Worm (Caenorhabditis elegans) whole organism, L1 larva: ENCODE measurements around the gene hrg-6.

Experiments used
- alr-1 ChIP-seq: fragments of 200-800 bp; sonication (Bioruptor generic); optimal IDR thresholded peaks from 2 replicates; lab custom pipeline; 2018; ENCODE audit warnings: borderline replicate concordance, mild to moderate bottlenecking, missing genetic modification characterization, missing compliant biosample characterization
- aly-2 ChIP-seq: fragments of 150-350 bp; optimal IDR thresholded peaks from 2 replicates; lab custom pipeline; 2014; ENCODE audit warnings: missing biosample characterization, missing genetic modification characterization
- blmp-1 ChIP-seq: fragments of 150-350 bp; optimal IDR thresholded peaks from 2 replicates; lab custom pipeline; 2014; ENCODE audit warnings: missing biosample characterization, missing genetic modification characterization
- ceh-63 ChIP-seq: fragments of 200-800 bp; sonication (Bioruptor generic); optimal IDR thresholded peaks from 2 replicates; lab custom pipeline; 2018; ENCODE audit warnings: mild to moderate bottlenecking, missing genetic modification characterization, missing compliant biosample characterization
- ceh-8 ChIP-seq: fragments of 200-800 bp; sonication (Bioruptor generic); optimal IDR thresholded peaks from 2 replicates; lab custom pipeline; 2018; ENCODE audit warnings: mild to moderate bottlenecking, missing genetic modification characterization, moderate library complexity, missing compliant biosample characterization
- efl-1 ChIP-seq, 4 experiments: fragments of 150-350 bp; optimal IDR thresholded peaks in 3 of 4; peaks in 1 of 4; 1 replicate in 1 of 4; 2 replicates in 3 of 4; lab custom pipeline; 2014; ENCODE audit warnings: missing biosample characterization in 2 of 4, missing genetic modification characterization in 2 of 4, missing genetic modification reagents in 2 of 4
- efl-3 ChIP-seq: fragments of 200-800 bp; sonication (Bioruptor generic); optimal IDR thresholded peaks from 2 replicates; lab custom pipeline; 2018; ENCODE audit warnings: mild to moderate bottlenecking, missing genetic modification characterization, missing compliant biosample characterization
- egl-13 ChIP-seq: sonication (generic microtip); optimal IDR thresholded peaks from 2 replicates; lab custom pipeline; 2016; ENCODE audit warnings: missing genotype, missing genetic modification reagents, missing genetic modification characterization, missing compliant biosample characterization
- elt-2 ChIP-seq: sonication (generic microtip); optimal IDR thresholded peaks from 2 replicates; lab custom pipeline; 2016; ENCODE audit warnings: missing genetic modification characterization, mild to moderate bottlenecking, inconsistent platforms, missing compliant biosample characterization, missing genetic modification reagents
- elt-3 ChIP-seq, 6 experiments: fragments of 150-350 bp in 1 of 6; sonication (generic microtip); optimal IDR thresholded peaks; 2 replicates each; lab custom pipeline; 2017 to 2018; ENCODE audit warnings: missing biosample characterization in 6 of 6, missing genetic modification characterization in 6 of 6, inconsistent platforms in 1 of 6
- ets-5 ChIP-seq: fragments of 200-800 bp; sonication (Bioruptor generic); IDR thresholded peaks from 2 replicates; pipeline ENCODE4 v1.3.6; 2022; ENCODE audit warnings: missing genetic modification characterization, missing compliant biosample characterization
- fos-1 ChIP-seq: fragments of 150-350 bp; optimal IDR thresholded peaks from 2 replicates; lab custom pipeline; 2014; ENCODE audit warnings: missing biosample characterization, missing genetic modification characterization
- irx-1 ChIP-seq: sonication (generic microtip); optimal IDR thresholded peaks from 2 replicates; lab custom pipeline; 2016; ENCODE audit warnings: missing genetic modification characterization, missing compliant biosample characterization
- isw-1 ChIP-seq: fragments of 200-800 bp; sonication (Bioruptor generic); IDR thresholded peaks from 2 replicates; pipeline ENCODE4 v1.3.6; 2022; ENCODE audit warnings: missing genetic modification characterization, missing compliant biosample characterization
- lin-14 ChIP-seq: fragments of 200-800 bp; sonication (Bioruptor generic); optimal IDR thresholded peaks from 2 replicates; lab custom pipeline; 2018; ENCODE audit warnings: mild to moderate bottlenecking, missing genetic modification characterization, moderate library complexity, missing compliant biosample characterization
- lin-35 ChIP-seq, 2 experiments: fragments of 150-350 bp; optimal IDR thresholded peaks; 2 replicates each; lab custom pipeline; 2014; ENCODE audit warnings: missing biosample characterization in 2 of 2, missing genetic modification characterization in 2 of 2, missing genetic modification reagents in 2 of 2
- lir-3 ChIP-seq: sonication (generic microtip); optimal IDR thresholded peaks from 2 replicates; lab custom pipeline; 2016; ENCODE audit warnings: mild to moderate bottlenecking, missing genetic modification characterization, moderate library complexity, missing compliant biosample characterization; ENCODE audit not compliant: poor library complexity
- lsy-2 ChIP-seq, 2 experiments: fragments of 150-350 bp; optimal IDR thresholded peaks; 2 replicates each; lab custom pipeline; 2014; ENCODE audit warnings: missing biosample characterization in 2 of 2, missing genetic modification characterization in 2 of 2
- mab-9 ChIP-seq: fragments of 200-800 bp; sonication (Bioruptor generic); IDR thresholded peaks from 2 replicates; pipeline ENCODE4 v1.3.6; 2022; ENCODE audit warnings: missing genetic modification reagents, missing genetic modification characterization, missing compliant biosample characterization
- mdl-1 ChIP-seq, 2 experiments: fragments of 150-350 bp; optimal IDR thresholded peaks; 2 replicates each; lab custom pipeline; 2014 to 2017; ENCODE audit warnings: missing biosample characterization in 2 of 2, missing genetic modification characterization in 2 of 2, inconsistent platforms in 1 of 2
- mep-1 ChIP-seq: fragments of 150-350 bp; optimal IDR thresholded peaks from 2 replicates; lab custom pipeline; 2014; ENCODE audit warnings: missing biosample characterization, missing genetic modification characterization
- nhr-12 ChIP-seq: sonication (generic microtip); optimal IDR thresholded peaks from 2 replicates; lab custom pipeline; 2017; ENCODE audit warnings: missing biosample characterization, missing genetic modification characterization
- nhr-19 ChIP-seq: fragments of 200-800 bp; sonication (Bioruptor generic); conservative IDR thresholded peaks from 2 replicates; pipeline ENCODE4 v1.3.6; 2022; ENCODE audit warnings: missing genetic modification characterization, missing compliant biosample characterization
- nhr-20 ChIP-seq: sonication (generic microtip); optimal IDR thresholded peaks from 2 replicates; lab custom pipeline; 2016; ENCODE audit warnings: mild to moderate bottlenecking, missing genetic modification characterization, missing compliant biosample characterization
- nhr-237 ChIP-seq: fragments of 150-350 bp; optimal IDR thresholded peaks from 2 replicates; lab custom pipeline; 2014; ENCODE audit warnings: missing biosample characterization, missing genetic modification characterization
- nhr-28 ChIP-seq: fragments of 150-350 bp; optimal IDR thresholded peaks from 2 replicates; lab custom pipeline; 2014; ENCODE audit warnings: missing biosample characterization, missing genetic modification characterization
- nhr-47 ChIP-seq: sonication (generic microtip); optimal IDR thresholded peaks from 2 replicates; lab custom pipeline; 2016; ENCODE audit warnings: mild to moderate bottlenecking, missing genetic modification characterization, moderate library complexity, missing compliant biosample characterization
- nhr-71 ChIP-seq: sonication (generic microtip); optimal IDR thresholded peaks from 2 replicates; lab custom pipeline; 2016; ENCODE audit warnings: mild to moderate bottlenecking, missing genetic modification characterization, moderate library complexity, missing compliant biosample characterization
- nhr-85 ChIP-seq: sonication (generic microtip); peaks from one replicate; lab custom pipeline; 2016; ENCODE audit warnings: missing genetic modification characterization, inconsistent platforms, missing compliant biosample characterization
- pax-3 ChIP-seq: fragments of 200-800 bp; sonication (Bioruptor generic); optimal IDR thresholded peaks from 2 replicates; lab custom pipeline; 2018; ENCODE audit warnings: mild to moderate bottlenecking, missing genetic modification characterization, moderate library complexity, missing compliant biosample characterization
- snu-23 ChIP-seq: sonication (generic microtip); optimal IDR thresholded peaks from 2 replicates; lab custom pipeline; 2016; ENCODE audit warnings: missing genetic modification characterization, missing compliant biosample characterization
- sptf-1 ChIP-seq: fragments of 150-350 bp; optimal IDR thresholded peaks from 2 replicates; lab custom pipeline; 2014; ENCODE audit warnings: missing biosample characterization, missing genetic modification characterization
- sup-37 ChIP-seq: fragments of 200-800 bp; sonication (Bioruptor generic); optimal IDR thresholded peaks from 2 replicates; lab custom pipeline; 2018; ENCODE audit warnings: mild to moderate bottlenecking, missing genetic modification characterization, missing compliant biosample characterization
- tbx-2 ChIP-seq: sonication (generic microtip); optimal IDR thresholded peaks from 2 replicates; lab custom pipeline; 2016; ENCODE audit warnings: missing genetic modification characterization, missing compliant biosample characterization
- tlp-1 ChIP-seq: fragments of 150-350 bp; optimal IDR thresholded peaks from 2 replicates; lab custom pipeline; 2014; ENCODE audit warnings: missing biosample characterization, missing genetic modification characterization
- unc-130 ChIP-seq: fragments of 150-350 bp; optimal IDR thresholded peaks from 2 replicates; lab custom pipeline; 2017; ENCODE audit warnings: missing biosample characterization, missing genetic modification characterization, inconsistent platforms
- unc-62 ChIP-seq: fragments of 150-350 bp; optimal IDR thresholded peaks from 2 replicates; lab custom pipeline; 2014; ENCODE audit warnings: missing biosample characterization, missing genetic modification reagents, missing genetic modification characterization
- vab-15 ChIP-seq: sonication (generic microtip); optimal IDR thresholded peaks from 2 replicates; lab custom pipeline; 2017; ENCODE audit warnings: missing genotype, mild to moderate bottlenecking, missing genetic modification characterization, missing compliant biosample characterization
- zag-1 ChIP-seq: fragments of 150-350 bp; optimal IDR thresholded peaks from 2 replicates; lab custom pipeline; 2014; ENCODE audit warnings: missing biosample characterization, missing genetic modification characterization
- zip-4 ChIP-seq: fragments of 200-800 bp; sonication (Bioruptor generic); optimal IDR thresholded peaks from 2 replicates; lab custom pipeline; 2018; ENCODE audit warnings: mild to moderate bottlenecking, missing genetic modification characterization, moderate library complexity, missing compliant biosample characterization
- ztf-4 ChIP-seq: fragments of 150-350 bp; optimal IDR thresholded peaks from 2 replicates; lab custom pipeline; 2014; ENCODE audit warnings: missing biosample characterization, missing genetic modification characterization

The hrg-6 gene

DNA sequence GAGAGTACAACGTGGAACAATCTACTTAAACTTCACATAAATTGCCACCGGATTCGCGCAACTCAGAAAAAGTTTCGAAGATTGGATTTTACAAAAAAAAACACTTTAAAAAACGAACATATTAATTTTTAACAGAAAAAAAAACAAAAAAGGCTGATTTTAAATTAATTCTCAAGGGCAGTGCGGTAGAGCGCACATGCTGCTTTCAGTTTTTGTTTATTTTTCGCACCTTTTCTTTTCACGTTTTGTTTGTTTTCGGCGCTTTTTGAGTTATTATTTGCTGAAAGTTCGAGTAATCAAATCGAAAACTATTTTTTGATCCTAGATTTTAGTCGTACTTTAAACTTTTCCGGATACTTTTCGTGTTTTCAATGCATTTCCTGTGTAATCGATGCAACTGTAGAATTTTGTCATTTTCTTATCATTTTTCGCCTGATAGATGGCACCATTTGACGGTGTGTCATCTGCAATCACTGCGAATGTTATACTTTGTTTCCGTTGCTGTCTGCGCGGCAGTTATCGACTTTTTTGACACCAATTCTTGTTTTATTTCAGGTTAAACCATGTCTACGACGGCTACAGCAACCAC, 12.3 kb upstream of the hrg-6 start, which contains the start of gene F13H10.8 (continued):
- TF ChIP-seq ceh-63 (GFP tag; lab: Kevin White, UChicago) (no peak), nhr-28 (no peak), efl-1 (optimal IDR thresholded peaks at IDR 0.05; lab: Kevin White, UChicago) (peak; percentile 24 to 26), efl-1 (GFP tag; optimal IDR thresholded peaks at IDR 0.05 in 1 of 2; lab: Kevin White, UChicago) (peak; percentile 31 to 40), egl-13 (tag; lab: Kevin White, UChicago) (no peak), mdl-1 (tag; optimal IDR thresholded peaks at IDR 0.05; lab: Kevin White, UChicago) (peak in 1 of 2 experiments; percentile 1), alr-1 (tag; lab: Kevin White, UChicago) (no peak), ceh-8 (GFP tag; lab: Kevin White, UChicago) (no peak), mep-1 (peak; percentile 65), elt-2 (tag; lab: Kevin White, UChicago) (peak; percentile 26), lir-3 (tag; lab: Kevin White, UChicago) (no peak), lin-14 (GFP tag; lab: Kevin White, UChicago) (peak; percentile 68)

- TF ChIP-seq mep-1 (peak; percentile 50), elt-3 (tag; optimal IDR thresholded peaks at IDR 0.05; lab: Kevin White, UChicago) (peak in 1 of 6 experiments; percentile 72), tlp-1 (no peak), efl-1 (optimal IDR thresholded peaks at IDR 0.05; lab: Kevin White, UChicago) (no peak), efl-1 (GFP tag; optimal IDR thresholded peaks at IDR 0.05 in 1 of 2; lab: Kevin White, UChicago) (peak in 1 of 2 experiments; percentile 60), tbx-2 (tag; lab: Kevin White, UChicago) (peak; percentile 11), nhr-20 (tag; lab: Kevin White, UChicago) (peak; percentile 62), blmp-1 (peak; percentile 73), nhr-71 (tag; lab: Kevin White, UChicago) (peak; percentile 51), nhr-85 (tag; lab: Kevin White, UChicago) (peak; percentile 87), nhr-19 (GFP tag; lab: Robert Waterston, UW) (0 out of 2 replicates have a peak, but pooled peaks have one; percentile 26), snu-23 (GFP tag; lab: Kevin White, UChicago) (peak; percentile 38), lin-35 (GFP tag; optimal IDR thresholded peaks at IDR 0.05; lab: Kevin White, UChicago) (peak in 1 of 2 experiments; percentile 39), vab-15 (no peak), lsy-2 (tag; optimal IDR thresholded peaks at IDR 0.05; lab: Kevin White, UChicago) (no peak), mdl-1 (tag; optimal IDR thresholded peaks at IDR 0.05; lab: Kevin White, UChicago) (peak in 1 of 2 experiments; percentile 56), unc-130 (tag; lab: Kevin White, UChicago) (peak; percentile 1), ztf-4 (tag; lab: Kevin White, UChicago) (peak; percentile 60), lin-14 (GFP tag; lab: Kevin White, UChicago) (peak; percentile 65), isw-1 (GFP tag; lab: Robert Waterston, UW) (no peak)
Measured at ce11 chrIV:11021512-11022268, 10.7 kb upstream of the hrg-6 start, which contains the start of gene mogs-1. TSS of gene mogs-1 (minus strand) at chrIV:11021928.

- no peak for TF ChIP-seq unc-62 (GFP tag; lab: Kevin White, UChicago)
- no peak for TF ChIP-seq lir-3 (tag; lab: Kevin White, UChicago)
- no peak for TF ChIP-seq irx-1 (tag; lab: Kevin White, UChicago)
- TF ChIP-seq isw-1 (GFP tag; lab: Robert Waterston, UW): no peak
Measured at ce11 chrIV:11022303-11022702, 10.1 kb upstream of the hrg-6 start, which contains the start of gene alh-3. TSS of gene alh-3 (plus strand) at chrIV:11022603.

DNA sequence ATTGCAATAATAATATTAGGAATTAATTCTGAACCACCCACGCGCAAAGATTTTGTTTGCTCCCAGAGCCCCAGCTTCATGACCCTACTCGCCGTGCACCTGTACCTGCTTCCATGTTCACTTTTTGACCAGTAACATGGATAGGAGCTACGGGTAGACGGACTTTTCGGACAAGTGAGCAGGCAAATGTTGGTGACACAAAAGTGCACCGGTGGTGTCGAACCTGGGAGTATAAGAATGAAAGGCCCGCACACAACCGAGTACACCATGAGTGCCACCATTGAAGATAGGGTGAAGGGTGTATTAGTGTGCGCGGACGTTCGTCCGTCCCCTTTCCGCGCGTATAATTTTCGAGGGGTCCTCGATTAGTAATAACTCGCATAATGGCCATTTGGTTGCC, 6.4 kb upstream of the hrg-6 start:
- no peak for TF ChIP-seq ets-5 (GFP tag; lab: Robert Waterston, UW)
- TF ChIP-seq aly-2: no peak
- TF ChIP-seq blmp-1: no peak
- TF ChIP-seq sup-37: no peak
- no peak for TF ChIP-seq tbx-2 (tag; lab: Kevin White, UChicago)
- TF ChIP-seq egl-13 (tag; lab: Kevin White, UChicago): no peak
- TF ChIP-seq pax-3 (tag; lab: Kevin White, UChicago): no peak
- no peak for TF ChIP-seq nhr-12 (tag; lab: Kevin White, UChicago)
- no peak for TF ChIP-seq alr-1 (tag; lab: Kevin White, UChicago)
- TF ChIP-seq mab-9: no peak
- TF ChIP-seq nhr-85 (tag; lab: Kevin White, UChicago): no peak
- TF ChIP-seq nhr-19 (GFP tag; lab: Robert Waterston, UW): peak; percentile 23
- no peak for TF ChIP-seq unc-130 (tag; lab: Kevin White, UChicago)
- no peak for TF ChIP-seq zip-4 (GFP tag; lab: Kevin White, UChicago)
- TF ChIP-seq nhr-47 (tag; lab: Kevin White, UChicago): peak; percentile 14
- TF ChIP-seq ztf-4 (tag; lab: Kevin White, UChicago): peak; percentile 1
- TF ChIP-seq sptf-1 (tag; lab: Kevin White, UChicago): no peak
- no peak for TF ChIP-seq zag-1 (tag; lab: Kevin White, UChicago)
- no peak for TF ChIP-seq nhr-237
- TF ChIP-seq elt-2 (tag; lab: Kevin White, UChicago): no peak
- TF ChIP-seq nhr-28: no peak
- TF ChIP-seq efl-3 (GFP tag; lab: Kevin White, UChicago): no peak
- no peak for TF ChIP-seq fos-1 (tag; lab: Kevin White, UChicago)
